Fruit fly (Drosophila melanogaster): ENCODE results near the gene CG32277.

DNA sequence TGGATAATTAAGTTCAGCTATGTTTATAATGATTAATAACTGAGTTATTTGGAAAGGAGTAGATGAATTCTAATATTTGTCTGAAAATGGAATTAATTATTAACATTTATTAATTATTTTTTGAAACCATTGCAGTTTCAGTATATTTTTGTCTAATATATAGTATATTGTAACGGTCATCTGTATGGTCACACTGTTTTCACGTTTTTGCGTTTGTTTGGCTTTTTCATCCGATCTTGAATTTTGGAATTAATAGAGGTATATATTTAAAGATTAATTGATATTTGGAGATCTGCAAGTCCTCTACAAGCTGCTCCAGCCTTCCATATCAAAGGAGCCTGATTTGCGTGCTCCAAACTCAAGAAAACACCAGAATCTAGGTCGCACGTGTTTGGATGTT lies 36.1 kb downstream of the CG32277 start, which contains the start of the genes CG32278 and CG32281:
- TF ChIP-seq CG34367 (tag; optimal IDR thresholded peaks at IDR 0.05): no peak
- TF ChIP-seq gl (tag; optimal IDR thresholded peaks at IDR 0.05): no peak
- no peak for TF ChIP-seq CG4496 (GFP tag; IDR thresholded peaks at IDR 0.05)
- no peak for TF ChIP-seq EcR (GFP tag; optimal IDR thresholded peaks at IDR 0.05)

Data from whole organism, pupa.